Worm (Caenorhabditis elegans): ENCODE measurements around the gene T21C9.6.

The T21C9.6 gene

DNA sequence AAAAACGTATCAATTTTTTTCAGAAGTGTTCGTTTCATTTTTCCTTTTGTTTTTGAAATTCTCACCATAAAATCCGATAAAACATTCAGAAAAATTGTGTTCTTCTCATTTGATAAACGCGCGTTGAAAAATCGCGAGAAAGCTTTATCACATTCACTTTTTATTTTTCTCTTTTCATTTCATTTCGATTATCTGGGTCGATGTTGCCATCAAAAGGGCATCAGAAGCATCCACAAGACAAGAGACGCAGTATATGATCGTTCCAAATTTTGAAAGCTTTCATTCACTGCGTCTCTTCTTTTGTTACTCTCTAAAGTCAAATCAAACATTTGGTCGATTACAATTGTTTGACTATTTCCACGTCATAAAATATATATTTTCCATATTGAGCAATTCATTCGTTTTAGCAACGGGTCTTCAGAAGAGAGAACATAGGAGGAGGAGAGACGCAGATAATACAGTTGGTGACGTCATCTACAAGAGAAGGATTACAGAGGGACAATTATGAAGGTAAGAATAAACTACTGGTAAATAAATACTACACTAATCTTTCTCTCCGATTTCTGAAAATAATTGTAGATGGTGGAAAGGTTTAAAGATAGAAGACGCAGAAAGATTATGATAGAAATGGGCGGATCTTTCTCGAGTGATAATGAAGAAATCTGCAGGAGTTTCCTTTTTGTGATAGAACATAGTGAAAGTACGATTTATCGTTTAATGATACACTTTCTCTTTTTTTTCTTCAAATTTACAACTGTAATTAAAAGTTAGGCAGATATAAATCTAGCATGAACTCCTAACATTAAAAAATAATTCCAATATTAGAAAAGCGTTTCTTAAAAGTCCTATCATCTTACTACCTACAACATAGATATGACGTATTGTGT lies 20.6 kb downstream of the T21C9.6 start, which contains the start of gene H27A22.1:
Gene H27A22.1 (plus strand): TSS at position 505 of the 887 bp plus-strand sequence.
- TF ChIP-seq unc-62 (GFP tag; optimal IDR thresholded peaks at IDR 0.05) = no peak

- no peak for TF ChIP-seq unc-62 (GFP tag; optimal IDR thresholded peaks at IDR 0.05)
These were observed 33.8 kb downstream of the T21C9.6 start, which contains the start of gene H09F14.1 for ce11 chrV:10615496-10615895. TSS of gene H09F14.1 (minus strand) at chrV:10615596.

- TF ChIP-seq unc-62 (GFP tag; optimal IDR thresholded peaks at IDR 0.05) = no peak
These were observed 48.8 kb downstream of the T21C9.6 start for ce11 chrV:10630497-10630896.

ce11 chrV:10632758-10633157 lies 51.1 kb downstream of the T21C9.6 start, which contains the start of gene mab-23:
TSS of gene mab-23 (plus strand) at chrV:10633058.
- TF ChIP-seq unc-62 (GFP tag; optimal IDR thresholded peaks at IDR 0.05) = no peak

ce11 chrV:10635722-10636121 lies 54.0 kb downstream of the T21C9.6 start, which contains the start of gene kvs-2:
TSS of gene kvs-2 (plus strand) at chrV:10636022.
- TF ChIP-seq unc-62 (GFP tag; optimal IDR thresholded peaks at IDR 0.05) = no peak
